Worm (Caenorhabditis elegans) whole organism, L1 larva: ENCODE results near the gene eel-1.

ENCODE experiments used
- C04F5.9 ChIP-seq: sonication (generic microtip); optimal IDR thresholded peaks from 2 replicates; lab custom pipeline; 2016; ENCODE audit warnings: missing genetic modification characterization, missing compliant biosample characterization
- blmp-1 ChIP-seq: fragments of 150-350 bp; optimal IDR thresholded peaks from 2 replicates; lab custom pipeline; 2014; ENCODE audit warnings: missing biosample characterization, missing genetic modification characterization
- ceh-82 ChIP-seq, 3 experiments: fragments of 150-350 bp in 1 of 3; sonication (generic microtip) in 2 of 3; optimal IDR thresholded peaks; 2 replicates each; lab custom pipeline; 2014 to 2017; ENCODE audit warnings: missing biosample characterization in 3 of 3, missing genetic modification characterization in 3 of 3
- ces-1 ChIP-seq: fragments of 150-350 bp; optimal IDR thresholded peaks from 2 replicates; lab custom pipeline; 2014; ENCODE audit warnings: missing biosample characterization, missing genetic modification reagents, missing genetic modification characterization
- dsc-1 ChIP-seq: sonication (generic microtip); optimal IDR thresholded peaks from 2 replicates; lab custom pipeline; 2016; ENCODE audit warnings: mild to moderate bottlenecking, missing genetic modification characterization, missing compliant biosample characterization
- efl-1 ChIP-seq, 4 experiments: fragments of 150-350 bp; optimal IDR thresholded peaks in 3 of 4; peaks in 1 of 4; 1 replicate in 1 of 4; 2 replicates in 3 of 4; lab custom pipeline; 2014; ENCODE audit warnings: missing biosample characterization in 2 of 4, missing genetic modification characterization in 2 of 4, missing genetic modification reagents in 2 of 4
- egl-13 ChIP-seq: sonication (generic microtip); optimal IDR thresholded peaks from 2 replicates; lab custom pipeline; 2016; ENCODE audit warnings: missing genotype, missing genetic modification reagents, missing genetic modification characterization, missing compliant biosample characterization
- egl-27 ChIP-seq, 2 experiments: fragments of 150-350 bp in 1 of 2; sonication (generic microtip); optimal IDR thresholded peaks; 3 replicates each; lab custom pipeline; 2017 to 2018; ENCODE audit warnings: missing biosample characterization in 2 of 2, missing genetic modification characterization in 2 of 2, missing genetic modification reagents in 2 of 2
- ets-5 ChIP-seq: fragments of 200-800 bp; sonication (Bioruptor generic); IDR thresholded peaks from 2 replicates; pipeline ENCODE4 v1.3.6; 2022; ENCODE audit warnings: missing genetic modification characterization, missing compliant biosample characterization
- hpl-2 ChIP-seq: fragments of 150-350 bp; optimal IDR thresholded peaks from 2 replicates; lab custom pipeline; 2014; ENCODE audit warnings: missing biosample characterization, missing genetic modification reagents, missing genetic modification characterization
- irx-1 ChIP-seq: sonication (generic microtip); optimal IDR thresholded peaks from 2 replicates; lab custom pipeline; 2016; ENCODE audit warnings: missing genetic modification characterization, missing compliant biosample characterization
- jun-1 ChIP-seq: fragments of 150-350 bp; optimal IDR thresholded peaks from 2 replicates; lab custom pipeline; 2014; ENCODE audit warnings: missing biosample characterization, missing genetic modification reagents, missing genetic modification characterization
- lin-14 ChIP-seq: fragments of 200-800 bp; sonication (Bioruptor generic); optimal IDR thresholded peaks from 2 replicates; lab custom pipeline; 2018; ENCODE audit warnings: mild to moderate bottlenecking, missing genetic modification characterization, moderate library complexity, missing compliant biosample characterization
- lin-39 ChIP-seq: fragments of 150-350 bp; optimal IDR thresholded peaks from 2 replicates; lab custom pipeline; 2014; ENCODE audit warnings: missing biosample characterization, missing genetic modification reagents, missing genetic modification characterization
- lsy-2 ChIP-seq, 2 experiments: fragments of 150-350 bp; optimal IDR thresholded peaks; 2 replicates each; lab custom pipeline; 2014; ENCODE audit warnings: missing biosample characterization in 2 of 2, missing genetic modification characterization in 2 of 2
- mab-9 ChIP-seq: fragments of 200-800 bp; sonication (Bioruptor generic); IDR thresholded peaks from 2 replicates; pipeline ENCODE4 v1.3.6; 2022; ENCODE audit warnings: missing genetic modification reagents, missing genetic modification characterization, missing compliant biosample characterization
- nhr-11 ChIP-seq: fragments of 150-350 bp; optimal IDR thresholded peaks from 2 replicates; lab custom pipeline; 2014; ENCODE audit warnings: missing biosample characterization, missing genetic modification characterization
- nhr-28 ChIP-seq: fragments of 150-350 bp; optimal IDR thresholded peaks from 2 replicates; lab custom pipeline; 2014; ENCODE audit warnings: missing biosample characterization, missing genetic modification characterization
- nhr-47 ChIP-seq: sonication (generic microtip); optimal IDR thresholded peaks from 2 replicates; lab custom pipeline; 2016; ENCODE audit warnings: mild to moderate bottlenecking, missing genetic modification characterization, moderate library complexity, missing compliant biosample characterization
- nhr-71 ChIP-seq: sonication (generic microtip); optimal IDR thresholded peaks from 2 replicates; lab custom pipeline; 2016; ENCODE audit warnings: mild to moderate bottlenecking, missing genetic modification characterization, moderate library complexity, missing compliant biosample characterization
- nhr-84 ChIP-seq: sonication (generic microtip); optimal IDR thresholded peaks from 2 replicates; lab custom pipeline; 2017; ENCODE audit warnings: missing biosample characterization, missing genetic modification characterization
- nhr-85 ChIP-seq: sonication (generic microtip); peaks from one replicate; lab custom pipeline; 2016; ENCODE audit warnings: missing genetic modification characterization, inconsistent platforms, missing compliant biosample characterization
- rnt-1 ChIP-seq: sonication (generic microtip); optimal IDR thresholded peaks from 2 replicates; lab custom pipeline; 2016; ENCODE audit warnings: mild to moderate bottlenecking, missing genetic modification characterization, moderate library complexity, missing compliant biosample characterization
- skn-1 ChIP-seq: fragments of 150-350 bp; optimal IDR thresholded peaks from 2 replicates; lab custom pipeline; 2014; ENCODE audit warnings: missing biosample characterization, missing genetic modification characterization
- snu-23 ChIP-seq: sonication (generic microtip); optimal IDR thresholded peaks from 2 replicates; lab custom pipeline; 2016; ENCODE audit warnings: missing genetic modification characterization, missing compliant biosample characterization
- unc-130 ChIP-seq: fragments of 150-350 bp; optimal IDR thresholded peaks from 2 replicates; lab custom pipeline; 2017; ENCODE audit warnings: missing biosample characterization, missing genetic modification characterization, inconsistent platforms
- unc-62 ChIP-seq: fragments of 150-350 bp; optimal IDR thresholded peaks from 2 replicates; lab custom pipeline; 2014; ENCODE audit warnings: missing biosample characterization, missing genetic modification reagents, missing genetic modification characterization
- unc-86 ChIP-seq: sonication (generic microtip); optimal IDR thresholded peaks from 2 replicates; lab custom pipeline; 2016; ENCODE audit warnings: missing genetic modification characterization, missing compliant biosample characterization
- ztf-11 ChIP-seq, 2 experiments: sonication (generic microtip); optimal IDR thresholded peaks; 2 replicates each; lab custom pipeline; 2016 to 2017; ENCODE audit warnings: missing genetic modification characterization in 2 of 2, missing biosample characterization in 1 of 2, missing compliant biosample characterization in 1 of 2

The eel-1 gene

DNA sequence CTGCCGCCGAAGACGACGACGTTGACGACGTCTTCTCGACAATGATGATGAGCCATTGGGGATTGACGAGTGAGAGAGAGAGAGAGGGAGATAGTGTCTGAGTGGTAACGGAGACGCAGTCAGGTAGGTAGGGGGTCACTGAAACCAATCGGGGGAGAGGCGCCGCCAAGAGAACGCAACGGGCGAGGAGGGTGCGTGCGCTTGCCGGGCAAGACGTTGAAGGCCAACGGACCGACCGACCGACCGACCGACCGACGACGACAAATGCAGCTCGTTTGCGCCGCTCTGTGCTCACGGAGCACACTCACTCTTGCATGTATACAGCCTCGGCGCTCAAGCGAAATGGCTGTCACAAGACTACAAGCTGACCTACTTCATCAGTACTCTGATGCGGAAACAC, 59.4 kb downstream of the eel-1 start (continued):
- TF ChIP-seq ztf-11 (tag; optimal IDR thresholded peaks at IDR 0.05; lab: Kevin White, UChicago) (peak in 1 of 2 experiments; percentile 32), efl-1 (optimal IDR thresholded peaks at IDR 0.05; lab: Kevin White, UChicago) (no peak), efl-1 (GFP tag; optimal IDR thresholded peaks at IDR 0.05 in 1 of 2; lab: Kevin White, UChicago) (peak in 1 of 2 experiments; percentile 88), ces-1 (GFP tag; lab: Kevin White, UChicago) (no peak), C04F5.9 (tag; lab: Kevin White, UChicago) (no peak), hpl-2 (GFP tag; lab: Kevin White, UChicago) (no peak), nhr-47 (tag; lab: Kevin White, UChicago) (peak; percentile 65), skn-1 (tag; lab: Kevin White, UChicago) (peak; percentile 39), unc-86 (tag; lab: Kevin White, UChicago) (peak; percentile 69), snu-23 (peak; percentile 32), dsc-1 (tag; lab: Kevin White, UChicago) (no peak), mab-9 (GFP tag; lab: Robert Waterston, UW) (0 out of 2 replicates have a peak, but pooled peaks have one; percentile 32), nhr-84 (tag; lab: Kevin White, UChicago) (no peak), unc-62 (GFP tag; lab: Kevin White, UChicago) (no peak), nhr-85 (peak; percentile 67), lsy-2 (tag; optimal IDR thresholded peaks at IDR 0.05; lab: Kevin White, UChicago) (peak in 1 of 2 experiments; percentile 28), lin-14 (GFP tag; lab: Kevin White, UChicago) (peak; percentile 72), jun-1 (no peak), ets-5 (GFP tag; lab: Robert Waterston, UW) (no peak), rnt-1 (tag; lab: Kevin White, UChicago) (peak; percentile 18), unc-130 (tag; lab: Kevin White, UChicago) (no peak), nhr-71 (tag; lab: Kevin White, UChicago) (peak; percentile 55), blmp-1 (no peak), nhr-28 (tag; lab: Kevin White, UChicago) (no peak), egl-13 (tag; lab: Kevin White, UChicago) (peak; percentile 42), lin-39 (no peak)

DNA sequence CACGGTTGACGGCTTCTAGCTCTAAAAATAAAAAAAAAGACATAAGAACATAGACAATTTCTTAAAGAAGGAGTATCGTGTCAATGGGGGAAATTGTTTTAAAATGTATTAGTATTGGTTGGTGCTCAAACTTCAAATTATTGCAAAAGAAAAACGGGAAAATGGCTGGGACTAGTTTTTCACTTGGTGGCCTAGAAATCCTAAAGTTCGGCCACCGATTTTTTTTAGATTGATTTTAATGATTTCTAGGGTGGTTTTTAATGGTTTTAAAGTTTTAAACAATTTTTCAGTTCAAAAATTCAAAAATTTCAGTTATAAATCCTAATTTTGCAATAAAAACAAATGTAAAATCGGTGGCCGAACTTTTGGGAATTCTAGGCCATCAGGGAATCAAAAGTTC, 63.2 kb downstream of the eel-1 start:
- no peak for TF ChIP-seq nhr-11 (tag; lab: Kevin White, UChicago)
- no peak for TF ChIP-seq egl-27 (tag; optimal IDR thresholded peaks at IDR 0.05; lab: Kevin White, UChicago)
- no peak for TF ChIP-seq unc-86 (tag; lab: Kevin White, UChicago)
- no peak for TF ChIP-seq efl-1 (optimal IDR thresholded peaks at IDR 0.05; lab: Kevin White, UChicago)
- TF ChIP-seq efl-1 (GFP tag; optimal IDR thresholded peaks at IDR 0.05 in 1 of 2; lab: Kevin White, UChicago) = peak in 1 of 2 experiments; percentile 85
- TF ChIP-seq irx-1 (tag; lab: Kevin White, UChicago) = peak; percentile 18
- no peak for TF ChIP-seq ceh-82 (tag; optimal IDR thresholded peaks at IDR 0.05; lab: Kevin White, UChicago)
- no peak for TF ChIP-seq unc-130 (tag; lab: Kevin White, UChicago)
